Worm (Caenorhabditis elegans) whole organism, L1 larva: Measurements from ENCODE around the gene cld-9.

Source experiments
- C16A3.4 ChIP-seq: fragments of 150-350 bp; optimal IDR thresholded peaks from 2 replicates; lab custom pipeline; 2014; ENCODE audit warnings: missing biosample characterization, missing genetic modification characterization
- F16B12.6 ChIP-seq: fragments of 150-350 bp; optimal IDR thresholded peaks from 2 replicates; lab custom pipeline; 2014; ENCODE audit warnings: missing biosample characterization, missing genetic modification characterization
- Y116A8C.19 ChIP-seq: sonication (generic microtip); optimal IDR thresholded peaks from 2 replicates; lab custom pipeline; 2016; ENCODE audit warnings: missing compliant biosample characterization, missing genetic modification characterization, borderline replicate concordance
- alr-1 ChIP-seq: fragments of 200-800 bp; sonication (Bioruptor generic); optimal IDR thresholded peaks from 2 replicates; lab custom pipeline; 2018; ENCODE audit warnings: borderline replicate concordance, mild to moderate bottlenecking, missing genetic modification characterization, missing compliant biosample characterization
- aly-2 ChIP-seq: fragments of 150-350 bp; optimal IDR thresholded peaks from 2 replicates; lab custom pipeline; 2014; ENCODE audit warnings: missing biosample characterization, missing genetic modification characterization
- ama-1 ChIP-seq: fragments of 150-350 bp; optimal IDR thresholded peaks from 2 replicates; lab custom pipeline; 2014
- blmp-1 ChIP-seq: fragments of 150-350 bp; optimal IDR thresholded peaks from 2 replicates; lab custom pipeline; 2014; ENCODE audit warnings: missing biosample characterization, missing genetic modification characterization
- ceh-82 ChIP-seq, 3 experiments: fragments of 150-350 bp in 1 of 3; sonication (generic microtip) in 2 of 3; optimal IDR thresholded peaks; 2 replicates each; lab custom pipeline; 2014 to 2017; ENCODE audit warnings: missing biosample characterization in 3 of 3, missing genetic modification characterization in 3 of 3
- ceh-90 ChIP-seq: sonication (generic microtip); optimal IDR thresholded peaks from 2 replicates; lab custom pipeline; 2016; ENCODE audit warnings: missing genetic modification characterization, missing compliant biosample characterization
- efl-1 ChIP-seq, 4 experiments: fragments of 150-350 bp; optimal IDR thresholded peaks in 3 of 4; peaks in 1 of 4; 1 replicate in 1 of 4; 2 replicates in 3 of 4; lab custom pipeline; 2014; ENCODE audit warnings: missing biosample characterization in 2 of 4, missing genetic modification characterization in 2 of 4, missing genetic modification reagents in 2 of 4
- efl-3 ChIP-seq: fragments of 200-800 bp; sonication (Bioruptor generic); optimal IDR thresholded peaks from 2 replicates; lab custom pipeline; 2018; ENCODE audit warnings: mild to moderate bottlenecking, missing genetic modification characterization, missing compliant biosample characterization
- elt-2 ChIP-seq: sonication (generic microtip); optimal IDR thresholded peaks from 2 replicates; lab custom pipeline; 2016; ENCODE audit warnings: missing genetic modification characterization, mild to moderate bottlenecking, inconsistent platforms, missing compliant biosample characterization, missing genetic modification reagents
- elt-3 ChIP-seq, 6 experiments: fragments of 150-350 bp in 1 of 6; sonication (generic microtip); optimal IDR thresholded peaks; 2 replicates each; lab custom pipeline; 2017 to 2018; ENCODE audit warnings: missing biosample characterization in 6 of 6, missing genetic modification characterization in 6 of 6, inconsistent platforms in 1 of 6
- hlh-4 ChIP-seq: sonication (generic microtip); optimal IDR thresholded peaks from 2 replicates; lab custom pipeline; 2016; ENCODE audit warnings: mild to moderate bottlenecking, missing genetic modification characterization, missing compliant biosample characterization
- hpl-2 ChIP-seq: fragments of 150-350 bp; optimal IDR thresholded peaks from 2 replicates; lab custom pipeline; 2014; ENCODE audit warnings: missing biosample characterization, missing genetic modification reagents, missing genetic modification characterization
- irx-1 ChIP-seq: sonication (generic microtip); optimal IDR thresholded peaks from 2 replicates; lab custom pipeline; 2016; ENCODE audit warnings: missing genetic modification characterization, missing compliant biosample characterization
- jun-1 ChIP-seq: fragments of 150-350 bp; optimal IDR thresholded peaks from 2 replicates; lab custom pipeline; 2014; ENCODE audit warnings: missing biosample characterization, missing genetic modification reagents, missing genetic modification characterization
- lin-14 ChIP-seq: fragments of 200-800 bp; sonication (Bioruptor generic); optimal IDR thresholded peaks from 2 replicates; lab custom pipeline; 2018; ENCODE audit warnings: mild to moderate bottlenecking, missing genetic modification characterization, moderate library complexity, missing compliant biosample characterization
- lir-3 ChIP-seq: sonication (generic microtip); optimal IDR thresholded peaks from 2 replicates; lab custom pipeline; 2016; ENCODE audit warnings: mild to moderate bottlenecking, missing genetic modification characterization, moderate library complexity, missing compliant biosample characterization; ENCODE audit not compliant: poor library complexity
- mef-2 ChIP-seq: fragments of 150-350 bp; optimal IDR thresholded peaks from 2 replicates; lab custom pipeline; 2014; ENCODE audit warnings: missing biosample characterization, missing genetic modification characterization
- mep-1 ChIP-seq: fragments of 150-350 bp; optimal IDR thresholded peaks from 2 replicates; lab custom pipeline; 2014; ENCODE audit warnings: missing biosample characterization, missing genetic modification characterization
- nhr-12 ChIP-seq: sonication (generic microtip); optimal IDR thresholded peaks from 2 replicates; lab custom pipeline; 2017; ENCODE audit warnings: missing biosample characterization, missing genetic modification characterization
- nhr-19 ChIP-seq: fragments of 200-800 bp; sonication (Bioruptor generic); conservative IDR thresholded peaks from 2 replicates; pipeline ENCODE4 v1.3.6; 2022; ENCODE audit warnings: missing genetic modification characterization, missing compliant biosample characterization
- nhr-20 ChIP-seq: sonication (generic microtip); optimal IDR thresholded peaks from 2 replicates; lab custom pipeline; 2016; ENCODE audit warnings: mild to moderate bottlenecking, missing genetic modification characterization, missing compliant biosample characterization
- nhr-28 ChIP-seq: fragments of 150-350 bp; optimal IDR thresholded peaks from 2 replicates; lab custom pipeline; 2014; ENCODE audit warnings: missing biosample characterization, missing genetic modification characterization
- nhr-71 ChIP-seq: sonication (generic microtip); optimal IDR thresholded peaks from 2 replicates; lab custom pipeline; 2016; ENCODE audit warnings: mild to moderate bottlenecking, missing genetic modification characterization, moderate library complexity, missing compliant biosample characterization
- nhr-84 ChIP-seq: sonication (generic microtip); optimal IDR thresholded peaks from 2 replicates; lab custom pipeline; 2017; ENCODE audit warnings: missing biosample characterization, missing genetic modification characterization
- nhr-85 ChIP-seq: sonication (generic microtip); peaks from one replicate; lab custom pipeline; 2016; ENCODE audit warnings: missing genetic modification characterization, inconsistent platforms, missing compliant biosample characterization
- pax-3 ChIP-seq: fragments of 200-800 bp; sonication (Bioruptor generic); optimal IDR thresholded peaks from 2 replicates; lab custom pipeline; 2018; ENCODE audit warnings: mild to moderate bottlenecking, missing genetic modification characterization, moderate library complexity, missing compliant biosample characterization
- skn-1 ChIP-seq: fragments of 150-350 bp; optimal IDR thresholded peaks from 2 replicates; lab custom pipeline; 2014; ENCODE audit warnings: missing biosample characterization, missing genetic modification characterization
- snu-23 ChIP-seq: sonication (generic microtip); optimal IDR thresholded peaks from 2 replicates; lab custom pipeline; 2016; ENCODE audit warnings: missing genetic modification characterization, missing compliant biosample characterization
- sox-4 ChIP-seq: sonication (generic microtip); optimal IDR thresholded peaks from 2 replicates; lab custom pipeline; 2016; ENCODE audit warnings: missing genetic modification characterization, missing compliant biosample characterization
- swsn-7 ChIP-seq: sonication (generic microtip); optimal IDR thresholded peaks from 2 replicates; lab custom pipeline; 2016; ENCODE audit warnings: missing genetic modification characterization, missing compliant biosample characterization
- tbx-2 ChIP-seq: sonication (generic microtip); optimal IDR thresholded peaks from 2 replicates; lab custom pipeline; 2016; ENCODE audit warnings: missing genetic modification characterization, missing compliant biosample characterization
- tlp-1 ChIP-seq: fragments of 150-350 bp; optimal IDR thresholded peaks from 2 replicates; lab custom pipeline; 2014; ENCODE audit warnings: missing biosample characterization, missing genetic modification characterization
- unc-130 ChIP-seq: fragments of 150-350 bp; optimal IDR thresholded peaks from 2 replicates; lab custom pipeline; 2017; ENCODE audit warnings: missing biosample characterization, missing genetic modification characterization, inconsistent platforms
- unc-62 ChIP-seq: fragments of 150-350 bp; optimal IDR thresholded peaks from 2 replicates; lab custom pipeline; 2014; ENCODE audit warnings: missing biosample characterization, missing genetic modification reagents, missing genetic modification characterization
- unc-86 ChIP-seq: sonication (generic microtip); optimal IDR thresholded peaks from 2 replicates; lab custom pipeline; 2016; ENCODE audit warnings: missing genetic modification characterization, missing compliant biosample characterization
- xbp-1 ChIP-seq: sonication (generic microtip); optimal IDR thresholded peaks from 2 replicates; lab custom pipeline; 2016; ENCODE audit warnings: missing genetic modification characterization, missing compliant biosample characterization
- zag-1 ChIP-seq: fragments of 150-350 bp; optimal IDR thresholded peaks from 2 replicates; lab custom pipeline; 2014; ENCODE audit warnings: missing biosample characterization, missing genetic modification characterization
- ztf-11 ChIP-seq, 2 experiments: sonication (generic microtip); optimal IDR thresholded peaks; 2 replicates each; lab custom pipeline; 2016 to 2017; ENCODE audit warnings: missing genetic modification characterization in 2 of 2, missing biosample characterization in 1 of 2, missing compliant biosample characterization in 1 of 2

cld-9 gene

ce11 chrV:13756359-13757091 lies 4.8 kb upstream of the cld-9 start, which contains the start of gene F20G2.2:
TSS of gene F20G2.2 (minus strand) at chrV:13756409.
- TF ChIP-seq nhr-71, result peak; percentile 44
- TF ChIP-seq mep-1, result peak; percentile 38
- no peak for TF ChIP-seq ama-1
- no peak for TF ChIP-seq zag-1 (tag; lab: Kevin White, UChicago)
- peak; percentile 23 for TF ChIP-seq blmp-1 (tag; lab: Kevin White, UChicago)
- peak; percentile 24 for TF ChIP-seq snu-23 (GFP tag; lab: Kevin White, UChicago)
- TF ChIP-seq nhr-85 (tag; lab: Kevin White, UChicago), result peak; percentile 13
- no peak for TF ChIP-seq unc-130
- peak; percentile 56 for TF ChIP-seq skn-1 (tag; lab: Kevin White, UChicago)
- TF ChIP-seq lin-14 (GFP tag; lab: Kevin White, UChicago), result peak; percentile 72
- TF ChIP-seq efl-1 (optimal IDR thresholded peaks at IDR 0.05; lab: Kevin White, UChicago), result no peak
- peak in 1 of 2 experiments; percentile 11 for TF ChIP-seq efl-1 (GFP tag; optimal IDR thresholded peaks at IDR 0.05 in 1 of 2; lab: Kevin White, UChicago)

DNA sequence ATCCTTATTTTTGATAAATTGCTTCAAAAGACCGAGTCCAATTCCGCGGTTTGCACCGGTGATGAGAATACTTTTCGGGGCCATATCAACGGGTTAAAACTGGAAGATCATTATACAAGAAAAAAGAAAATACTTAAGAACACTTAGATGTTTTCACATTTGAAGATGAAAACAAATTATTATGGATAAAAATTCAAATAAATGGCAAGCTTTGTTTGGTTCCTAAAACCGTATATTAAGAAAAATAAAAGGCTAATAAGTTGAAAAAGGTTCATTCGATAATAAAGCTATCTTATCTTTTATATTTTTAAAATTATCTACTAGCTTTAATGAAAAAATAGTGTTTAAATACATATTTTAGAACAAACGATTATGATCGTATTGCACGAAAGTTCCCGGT lies 1.8 kb upstream of the cld-9 start, which contains the start of gene F20G2.1:
Gene F20G2.1 (minus strand): TSS at position 101 of the 400 bp plus-strand sequence.
- no peak for TF ChIP-seq ceh-90 (tag; lab: Kevin White, UChicago)
- TF ChIP-seq blmp-1 (tag; lab: Kevin White, UChicago), result no peak
- TF ChIP-seq mef-2, result no peak
- no peak for TF ChIP-seq hpl-2
- no peak for TF ChIP-seq swsn-7 (tag; lab: Kevin White, UChicago)
- no peak for TF ChIP-seq unc-130

ce11 chrV:13748658-13749057 lies 3.0 kb downstream of the cld-9 start, which contains the start of gene F35E12.10:
TSS of gene F35E12.10 (minus strand) at chrV:13748758.
- TF ChIP-seq tlp-1 (tag; lab: Kevin White, UChicago), result no peak

ce11 chrV:13744901-13745300 lies 6.8 kb downstream of the cld-9 start, which contains the start of gene F35E12.9:
TSS of gene F35E12.9 (minus strand) at chrV:13745127.
- TF ChIP-seq elt-2 (tag; lab: Kevin White, UChicago), result peak; percentile 78
- no peak for TF ChIP-seq lir-3 (tag; lab: Kevin White, UChicago)
- peak; percentile 55 for TF ChIP-seq pax-3

ce11 chrV:13739901-13740300 lies 11.8 kb downstream of the cld-9 start:
- no peak for TF ChIP-seq efl-3
- no peak for TF ChIP-seq tlp-1 (tag; lab: Kevin White, UChicago)
- TF ChIP-seq ztf-11 (tag; optimal IDR thresholded peaks at IDR 0.05; lab: Kevin White, UChicago), result no peak
- no peak for TF ChIP-seq nhr-28 (tag; lab: Kevin White, UChicago)
- no peak for TF ChIP-seq tbx-2 (tag; lab: Kevin White, UChicago)
- no peak for TF ChIP-seq efl-1 (optimal IDR thresholded peaks at IDR 0.05; lab: Kevin White, UChicago)
- peak in 1 of 2 experiments; percentile 3 for TF ChIP-seq efl-1 (GFP tag; optimal IDR thresholded peaks at IDR 0.05 in 1 of 2; lab: Kevin White, UChicago)
- TF ChIP-seq C16A3.4 (tag; lab: Kevin White, UChicago), result no peak
- TF ChIP-seq alr-1 (tag; lab: Kevin White, UChicago), result no peak
- TF ChIP-seq nhr-12 (tag; lab: Kevin White, UChicago), result no peak
- no peak for TF ChIP-seq ceh-82 (tag; optimal IDR thresholded peaks at IDR 0.05; lab: Kevin White, UChicago)
- TF ChIP-seq unc-86, result no peak
- no peak for TF ChIP-seq unc-62
- no peak for TF ChIP-seq elt-3 (tag; optimal IDR thresholded peaks at IDR 0.05; lab: Kevin White, UChicago)
- TF ChIP-seq lir-3 (tag; lab: Kevin White, UChicago), result no peak
- no peak for TF ChIP-seq nhr-19
- no peak for TF ChIP-seq xbp-1 (tag; lab: Kevin White, UChicago)
- TF ChIP-seq Y116A8C.19 (tag; lab: Kevin White, UChicago), result no peak
- TF ChIP-seq aly-2 (tag; lab: Kevin White, UChicago), result no peak
- TF ChIP-seq hlh-4 (tag; lab: Kevin White, UChicago), result no peak
- peak; percentile 67 for TF ChIP-seq elt-2 (tag; lab: Kevin White, UChicago)
- no peak for TF ChIP-seq nhr-84
- TF ChIP-seq nhr-85 (tag; lab: Kevin White, UChicago), result no peak
- TF ChIP-seq swsn-7 (tag; lab: Kevin White, UChicago), result no peak
- no peak for TF ChIP-seq F16B12.6 (tag; lab: Kevin White, UChicago)
- TF ChIP-seq jun-1 (tag; lab: Kevin White, UChicago), result no peak
- TF ChIP-seq sox-4 (tag; lab: Kevin White, UChicago), result no peak
- no peak for TF ChIP-seq irx-1
- peak; percentile 3 for TF ChIP-seq pax-3
- TF ChIP-seq nhr-20 (tag; lab: Kevin White, UChicago), result peak; percentile 21
